Fruit fly (Drosophila melanogaster) whole organism, wandering third instar larva: ENCODE results near the gene CG5697.

Source experiments
- Abd-B ChIP-seq: fragments of >200 bp; optimal IDR thresholded peaks from 2 replicates; lab custom pipeline; 2017; ENCODE audit warnings: missing biosample characterization, missing genetic modification characterization
- Dfd ChIP-seq: fragments of >200 bp; optimal IDR thresholded peaks from 2 replicates; lab custom pipeline; 2017; ENCODE audit warnings: missing biosample characterization, missing genetic modification characterization

dm6 chr3R:21065010-21065695 is 49.4 kb downstream of the CG5697 start, which contains the start of gene AnxB9:
- TF ChIP-seq Abd-B (no peak), Dfd (GFP tag; lab: Kevin White, UChicago) (no peak)
